Fruit fly (Drosophila melanogaster) whole organism, embryonic: ENCODE data around the gene mop.

Source experiments
- CG10267 ChIP-seq: fragments of 200-800 bp; sonication (Bioruptor generic); optimal IDR thresholded peaks from 2 replicates; lab custom pipeline; 2018; ENCODE audit warnings: missing biosample characterization, mild to moderate bottlenecking, missing genetic modification characterization, moderate library complexity
- CG10431 ChIP-seq: fragments of 200-800 bp; sonication (Bioruptor generic); optimal IDR thresholded peaks from 3 replicates; lab custom pipeline; 2018; ENCODE audit warnings: missing biosample characterization, mild to moderate bottlenecking, missing genetic modification characterization
- CG11093 ChIP-seq: fragments of 200-800 bp; sonication (Bioruptor generic); IDR thresholded peaks from 3 replicates; pipeline ENCODE4 v1.3.6; 2022; ENCODE audit warnings: missing biosample characterization, missing genetic modification characterization
- CG14441 ChIP-seq: fragments of 200-800 bp; sonication (Bioruptor generic); IDR thresholded peaks from 2 replicates; pipeline ENCODE4 v1.3.6; 2022; ENCODE audit warnings: missing biosample characterization, missing genetic modification characterization
- CG2889 ChIP-seq: fragments of 200-800 bp; sonication (Bioruptor generic); IDR thresholded peaks from 3 replicates; pipeline ENCODE4 v1.3.6; 2022; ENCODE audit warnings: missing biosample characterization, missing genetic modification characterization
- CG30020 ChIP-seq: fragments of 200-800 bp; optimal IDR thresholded peaks from 2 replicates; lab custom pipeline; 2019; ENCODE audit warnings: missing biosample characterization, mild to moderate bottlenecking, missing genetic modification characterization, moderate library complexity
- CG30431 ChIP-seq: fragments of 200-800 bp; sonication (Bioruptor generic); optimal IDR thresholded peaks from 2 replicates; lab custom pipeline; 2017; ENCODE audit warnings: missing biosample characterization, missing genetic modification characterization
- CG31388 ChIP-seq: fragments of 200-800 bp; sonication (Bioruptor generic); optimal IDR thresholded peaks from 2 replicates; lab custom pipeline; 2016; ENCODE audit warnings: missing biosample characterization, missing genetic modification characterization
- CG34376 ChIP-seq: fragments of 200-800 bp; sonication (Bioruptor generic); optimal IDR thresholded peaks from 2 replicates; lab custom pipeline; 2018; ENCODE audit warnings: missing biosample characterization, mild to moderate bottlenecking, missing genetic modification characterization
- CG34422 ChIP-seq: fragments of 200-800 bp; sonication (Bioruptor generic); IDR thresholded peaks from 3 replicates; pipeline ENCODE4 v1.3.6; 2022; ENCODE audit warnings: missing biosample characterization, missing genetic modification characterization
- CG4424 ChIP-seq: fragments of 200-800 bp; sonication (Bioruptor generic); optimal IDR thresholded peaks from 3 replicates; lab custom pipeline; 2016; ENCODE audit warnings: missing biosample characterization, missing genetic modification characterization
- CG4617 ChIP-seq: fragments of 200-800 bp; sonication (Bioruptor generic); optimal IDR thresholded peaks from 3 replicates; lab custom pipeline; 2016; ENCODE audit warnings: missing biosample characterization, missing genetic modification characterization, borderline replicate concordance
- CG7372 ChIP-seq: fragments of 200-800 bp; sonication (Bioruptor generic); IDR thresholded peaks from 2 replicates; pipeline ENCODE4 v1.3.6; 2022; ENCODE audit warnings: missing biosample characterization, missing genetic modification characterization
- CG7556 ChIP-seq: fragments of 200-800 bp; sonication (Bioruptor generic); optimal IDR thresholded peaks from 2 replicates; lab custom pipeline; 2017; ENCODE audit warnings: missing biosample characterization, mild to moderate bottlenecking, missing genetic modification characterization
- CG7786 ChIP-seq: fragments of 200-800 bp; sonication (Bioruptor generic); optimal IDR thresholded peaks from 2 replicates; lab custom pipeline; 2016; ENCODE audit warnings: missing biosample characterization, missing genetic modification characterization
- CG8281 ChIP-seq: fragments of 200-800 bp; sonication (Bioruptor generic); optimal IDR thresholded peaks from 2 replicates; lab custom pipeline; 2018; ENCODE audit warnings: missing biosample characterization, mild to moderate bottlenecking, missing genetic modification characterization, moderate library complexity
- Dbx ChIP-seq: fragments of 200-800 bp; sonication (Bioruptor generic); IDR thresholded peaks from 3 replicates; pipeline ENCODE4 v1.3.6; 2022; ENCODE audit warnings: missing biosample characterization, missing genetic modification characterization
- Dek ChIP-seq: fragments of 200-800 bp; sonication (Bioruptor generic); optimal IDR thresholded peaks from 3 replicates; lab custom pipeline; 2019; ENCODE audit warnings: missing biosample characterization, mild to moderate bottlenecking, missing genetic modification characterization, moderate library complexity
- Drgx ChIP-seq: fragments of 200-800 bp; sonication (Bioruptor generic); IDR thresholded peaks from 2 replicates; pipeline ENCODE4 v1.3.6; 2022; ENCODE audit warnings: missing biosample characterization, missing genetic modification characterization
- E2f1 ChIP-seq: fragments of 200-800 bp; sonication (Bioruptor generic); IDR thresholded peaks from 2 replicates; pipeline ENCODE4 v1.3.6; 2022; ENCODE audit warnings: missing biosample characterization, missing genetic modification characterization
- Eip74EF ChIP-seq, 2 experiments: fragments of 200-800 bp in 1 of 2; fragments of >200 bp in 1 of 2; sonication (Bioruptor generic) in 1 of 2; optimal IDR thresholded peaks; 2 replicates each; lab custom pipeline; 2017 to 2019; ENCODE audit warnings: missing biosample characterization in 2 of 2, missing genetic modification characterization in 2 of 2, mild to moderate bottlenecking in 1 of 2, moderate library complexity in 1 of 2
- Fer3 ChIP-seq: fragments of 200-800 bp; sonication (Bioruptor generic); optimal IDR thresholded peaks from 2 replicates; lab custom pipeline; 2018; ENCODE audit warnings: missing biosample characterization, mild to moderate bottlenecking, missing genetic modification characterization, moderate library complexity
- Gug ChIP-seq: fragments of 200-800 bp; sonication (Bioruptor generic); IDR thresholded peaks from 4 replicates; pipeline ENCODE4 v1.3.6; 2022; ENCODE audit warnings: missing biosample characterization, missing genetic modification characterization
- Hand ChIP-seq: fragments of 200-800 bp; sonication (Bioruptor generic); optimal IDR thresholded peaks from 2 replicates; lab custom pipeline; 2017; ENCODE audit warnings: mild to moderate bottlenecking, missing biosample characterization, missing genetic modification reagents, missing genetic modification characterization
- HmgZ ChIP-seq: fragments of 200-800 bp; sonication (Bioruptor generic); optimal IDR thresholded peaks from 2 replicates; lab custom pipeline; 2018; ENCODE audit warnings: missing biosample characterization, mild to moderate bottlenecking, missing genetic modification characterization
- Lpt ChIP-seq: fragments of >200 bp; optimal IDR thresholded peaks from 2 replicates; lab custom pipeline; 2018; ENCODE audit warnings: missing biosample characterization, missing genetic modification characterization
- Myb ChIP-seq: fragments of 200-800 bp; sonication (Bioruptor generic); optimal IDR thresholded peaks from 2 replicates; lab custom pipeline; 2016; ENCODE audit warnings: missing biosample characterization, missing genetic modification characterization
- NFAT ChIP-seq: fragments of 200-800 bp; sonication (Bioruptor generic); IDR thresholded peaks from 2 replicates; pipeline ENCODE4 v1.3.6; 2022; ENCODE audit warnings: missing biosample characterization, missing genetic modification characterization
- Nf-YA ChIP-seq: fragments of 200-800 bp; sonication (Bioruptor generic); IDR thresholded peaks from 2 replicates; pipeline ENCODE4 v1.3.6; 2022; ENCODE audit warnings: missing biosample characterization, missing genetic modification characterization
- NfI ChIP-seq: fragments of 200-800 bp; sonication (Bioruptor generic); optimal IDR thresholded peaks from 3 replicates; lab custom pipeline; 2018; ENCODE audit warnings: missing biosample characterization, mild to moderate bottlenecking, missing genetic modification characterization, moderate library complexity
- Oli ChIP-seq: fragments of 200-800 bp; sonication (Bioruptor generic); optimal IDR thresholded peaks from 2 replicates; lab custom pipeline; 2018; ENCODE audit warnings: missing biosample characterization, mild to moderate bottlenecking, missing genetic modification characterization, moderate library complexity
- Pdp1 ChIP-seq, 2 experiments: fragments of 200-800 bp; sonication (Bioruptor generic); optimal IDR thresholded peaks; 3 replicates each; lab custom pipeline; 2016; ENCODE audit warnings: missing biosample characterization in 2 of 2, missing genetic modification characterization in 2 of 2, mild to moderate bottlenecking in 1 of 2, moderate library complexity in 1 of 2
- caup ChIP-seq: fragments of 200-800 bp; sonication (Bioruptor generic); optimal IDR thresholded peaks from 3 replicates; lab custom pipeline; 2017; ENCODE audit warnings: missing biosample characterization, mild to moderate bottlenecking, missing genetic modification characterization, moderate library complexity; ENCODE audit not compliant: severe bottlenecking
- chinmo ChIP-seq: fragments of 200-800 bp; sonication (Bioruptor generic); IDR thresholded peaks from 4 replicates; pipeline ENCODE4 v1.3.6; 2022; ENCODE audit warnings: missing biosample characterization, missing genetic modification characterization; ENCODE audit not compliant: partially characterized antibody
- dmrt11E ChIP-seq: fragments of 200-800 bp; sonication (Bioruptor generic); optimal IDR thresholded peaks from 3 replicates; lab custom pipeline; 2018; ENCODE audit warnings: missing biosample characterization, mild to moderate bottlenecking, missing genetic modification characterization, moderate library complexity
- esg ChIP-seq: fragments of 200-800 bp; sonication (Bioruptor generic); conservative IDR thresholded peaks from 2 replicates; pipeline ENCODE4 v1.3.6; 2022; ENCODE audit warnings: missing biosample characterization, missing genetic modification characterization
- exex ChIP-seq: fragments of 200-800 bp; sonication (Bioruptor generic); optimal IDR thresholded peaks from 4 replicates; lab custom pipeline; 2018; ENCODE audit warnings: missing biosample characterization, mild to moderate bottlenecking, missing genetic modification characterization, moderate library complexity
- fd64A ChIP-seq: fragments of 200-800 bp; sonication (Bioruptor generic); optimal IDR thresholded peaks from 3 replicates; lab custom pipeline; 2018; ENCODE audit warnings: missing biosample characterization, mild to moderate bottlenecking, missing genetic modification characterization
- gt ChIP-seq: fragments of 200-800 bp; sonication (Bioruptor generic); IDR thresholded peaks from 2 replicates; pipeline ENCODE4 v1.3.6; 2022; ENCODE audit warnings: missing biosample characterization, missing genetic modification characterization
- kah ChIP-seq: fragments of 200-800 bp; sonication (Bioruptor generic); optimal IDR thresholded peaks from 2 replicates; lab custom pipeline; 2018; ENCODE audit warnings: missing biosample characterization, mild to moderate bottlenecking, missing genetic modification characterization
- mld ChIP-seq: fragments of 200-800 bp; sonication (Bioruptor generic); IDR thresholded peaks from 3 replicates; pipeline ENCODE4 v1.3.6; 2022; ENCODE audit warnings: missing biosample characterization, missing genetic modification characterization; ENCODE audit not compliant: partially characterized antibody
- nerfin-1 ChIP-seq: fragments of 200-800 bp; sonication (Bioruptor generic); optimal IDR thresholded peaks from 3 replicates; lab custom pipeline; 2019; ENCODE audit warnings: missing biosample characterization, mild to moderate bottlenecking, missing genetic modification characterization, moderate library complexity
- onecut ChIP-seq: fragments of 200-800 bp; sonication (Bioruptor generic); IDR thresholded peaks from 2 replicates; pipeline ENCODE4 v1.3.6; 2022; ENCODE audit warnings: missing biosample characterization, missing genetic modification characterization
- otp ChIP-seq: fragments of 200-800 bp; sonication (Bioruptor generic); IDR thresholded peaks from 3 replicates; pipeline ENCODE4, ENCODE4 v1.3.6; 2022; ENCODE audit warnings: missing biosample characterization, missing genetic modification characterization
- pum ChIP-seq: fragments of 200-800 bp; sonication (Bioruptor generic); optimal IDR thresholded peaks from 2 replicates; lab custom pipeline; 2016; ENCODE audit warnings: missing biosample characterization, missing genetic modification characterization
- shn ChIP-seq: fragments of 200-800 bp; sonication (Bioruptor generic); optimal IDR thresholded peaks from 3 replicates; lab custom pipeline; 2016; ENCODE audit warnings: missing biosample characterization, missing genetic modification characterization
- sna ChIP-seq: fragments of 200-800 bp; sonication (Bioruptor generic); IDR thresholded peaks from 2 replicates; pipeline ENCODE4 v1.3.6; 2022; ENCODE audit warnings: missing biosample characterization, missing genetic modification characterization; ENCODE audit not compliant: partially characterized antibody
- tgo ChIP-seq: fragments of 200-800 bp; sonication (Bioruptor generic); IDR thresholded peaks from 3 replicates; pipeline ENCODE4 v1.3.6; 2022; ENCODE audit warnings: missing biosample characterization, missing genetic modification characterization
- tll ChIP-seq, 2 experiments: fragments of 200-800 bp in 1 of 2; fragments of >200 bp in 1 of 2; sonication (Bioruptor generic) in 1 of 2; optimal IDR thresholded peaks; 2 replicates each; lab custom pipeline; 2017 to 2019; ENCODE audit warnings: missing biosample characterization in 2 of 2, missing genetic modification characterization in 2 of 2, mild to moderate bottlenecking in 1 of 2, moderate library complexity in 1 of 2
- twi ChIP-seq: fragments of 200-800 bp; optimal IDR thresholded peaks from 2 replicates; lab custom pipeline; 2019; ENCODE audit warnings: missing biosample characterization, mild to moderate bottlenecking, missing genetic modification characterization, moderate library complexity
- wor ChIP-seq: fragments of 200-800 bp; sonication (Bioruptor generic); IDR thresholded peaks from 2 replicates; pipeline ENCODE4 v1.3.6; 2022; ENCODE audit warnings: missing biosample characterization, missing genetic modification characterization

The mop gene

dm6 chr3L:14780187-14780586 is 4.3 kb upstream of the mop start (continued):
- no peak for TF ChIP-seq NfI (GFP tag; lab: Kevin White, UChicago)
- TF ChIP-seq wor = no peak
- no peak for TF ChIP-seq NFAT (GFP tag; lab: Robert Waterston, UW)
- no peak for TF ChIP-seq CG30020 (tag; lab: Kevin White, UChicago)
- peak; percentile 39 for TF ChIP-seq kah (GFP tag; lab: Kevin White, UChicago)
- TF ChIP-seq Lpt = no peak
- TF ChIP-seq gt = no peak
- TF ChIP-seq Dbx (GFP tag; lab: Robert Waterston, UW) = 0 out of 3 replicates have a peak, but pooled peaks have one; percentile 8
- TF ChIP-seq Myb (GFP tag; lab: Kevin White, UChicago) = no peak
- TF ChIP-seq CG34422 (GFP tag; lab: Robert Waterston, UW) = no peak
- no peak for TF ChIP-seq Dek (tag; lab: Kevin White, UChicago)
- no peak for TF ChIP-seq CG30431 (GFP tag; lab: Kevin White, UChicago)
- no peak for TF ChIP-seq esg (GFP tag; lab: Robert Waterston, UW)
- no peak for TF ChIP-seq sna
- no peak for TF ChIP-seq shn (GFP tag; lab: Kevin White, UChicago)
- TF ChIP-seq chinmo (GFP tag; lab: Robert Waterston, UW) = 0 out of 4 replicates have a peak, but pooled peaks have one; percentile 17
- TF ChIP-seq CG7372 (GFP tag; lab: Robert Waterston, UW) = no peak
- TF ChIP-seq CG2889 (GFP tag; lab: Robert Waterston, UW) = no peak
- no peak for TF ChIP-seq CG10267 (tag; lab: Kevin White, UChicago)
- no peak for TF ChIP-seq twi (tag; lab: Kevin White, UChicago)
- no peak for TF ChIP-seq Pdp1 (GFP tag; optimal IDR thresholded peaks at IDR 0.05; lab: Kevin White, UChicago)
- TF ChIP-seq Fer3 (tag; lab: Kevin White, UChicago) = no peak
- no peak for TF ChIP-seq Hand (GFP tag; lab: Kevin White, UChicago)
- no peak for TF ChIP-seq E2f1 (GFP tag; lab: Robert Waterston, UW)
- TF ChIP-seq dmrt11E (tag; lab: Kevin White, UChicago) = peak; percentile 48
- TF ChIP-seq caup (GFP tag; lab: Kevin White, UChicago) = peak; percentile 60
- TF ChIP-seq fd64A (GFP tag; lab: Kevin White, UChicago) = peak; percentile 55
- no peak for TF ChIP-seq CG8281 (tag; lab: Kevin White, UChicago)
- TF ChIP-seq Eip74EF (GFP tag; optimal IDR thresholded peaks at IDR 0.05; lab: Kevin White, UChicago) = no peak
- no peak for TF ChIP-seq Nf-YA (GFP tag; lab: Robert Waterston, UW)
- no peak for TF ChIP-seq mld (GFP tag; lab: Robert Waterston, UW)
- TF ChIP-seq HmgZ (tag; lab: Kevin White, UChicago) = peak; percentile 8
- TF ChIP-seq CG34376 (GFP tag; lab: Kevin White, UChicago) = peak; percentile 44
- TF ChIP-seq CG11093 = no peak; the same call in 2 of the 3 replicates
- TF ChIP-seq nerfin-1 (tag; lab: Kevin White, UChicago) = peak; percentile 24
- peak; percentile 2 for TF ChIP-seq exex (tag; lab: Kevin White, UChicago)
- no peak for TF ChIP-seq pum (GFP tag; lab: Kevin White, UChicago)
- TF ChIP-seq onecut (GFP tag; lab: Robert Waterston, UW) = peak; percentile 48
- no peak for TF ChIP-seq CG7786 (GFP tag; lab: Kevin White, UChicago)
- TF ChIP-seq CG31388 (GFP tag; lab: Kevin White, UChicago) = no peak
- TF ChIP-seq CG4424 (GFP tag; lab: Kevin White, UChicago) = no peak
- peak; percentile 47 for TF ChIP-seq CG10431
- TF ChIP-seq otp (GFP tag; lab: Robert Waterston, UW) = 0 out of 3 replicates have a peak, but pooled peaks have one; percentile 12
- TF ChIP-seq Drgx (GFP tag; lab: Robert Waterston, UW) = no peak
- TF ChIP-seq Oli = no peak
- TF ChIP-seq Gug = no peak
- TF ChIP-seq CG14441 = no peak
- TF ChIP-seq tgo (GFP tag; lab: Robert Waterston, UW) = no peak
- TF ChIP-seq CG7556 (GFP tag; lab: Kevin White, UChicago) = peak; percentile 37
- no peak for TF ChIP-seq CG4617 (GFP tag; lab: Kevin White, UChicago)
- TF ChIP-seq tll (GFP tag; optimal IDR thresholded peaks at IDR 0.05; lab: Kevin White, UChicago) = no peak
